Fruit fly (Drosophila melanogaster): Measurements from ENCODE around the gene tws.

- no peak for TF ChIP-seq fd85E (GFP tag; optimal IDR thresholded peaks at IDR 0.05)
- TF ChIP-seq topi (GFP tag; optimal IDR thresholded peaks at IDR 0.05), result no peak
- TF ChIP-seq CG7368 (GFP tag; optimal IDR thresholded peaks at IDR 0.05), result no peak
- TF ChIP-seq Hr38 (GFP tag; optimal IDR thresholded peaks at IDR 0.05), result no peak
- no peak for TF ChIP-seq CG6792 (GFP tag; optimal IDR thresholded peaks at IDR 0.05)
- TF ChIP-seq CG15336 (GFP tag; IDR thresholded peaks at IDR 0.05), result no peak
Measured at dm6 chr3R:10095765-10096164, 43.8 kb downstream of the tws start.

All from whole organism, prepupa.